Worm (Caenorhabditis elegans): ENCODE measurements around the gene srw-1.

- TF ChIP-seq tra-4 (tag; optimal IDR thresholded peaks at IDR 0.05) (no peak), pes-1 (GFP tag; IDR thresholded peaks at IDR 0.05) (no peak), ama-1 (optimal IDR thresholded peaks at IDR 0.05) (no peak), tbx-11 (GFP tag; IDR thresholded peaks at IDR 0.05) (no peak), scrt-1 (GFP tag; IDR thresholded peaks at IDR 0.05) (no peak), ceh-13 (GFP tag; optimal IDR thresholded peaks at IDR 0.05) (no peak), ceh-36 (tag; optimal IDR thresholded peaks at IDR 0.05) (no peak), B0310.2 (tag; optimal IDR thresholded peaks at IDR 0.05) (no peak), tbx-37 (GFP tag; conservative IDR thresholded peaks at IDR 0.05) (no peak), hmbx-1 (tag; optimal IDR thresholded peaks at IDR 0.05) (no peak), hnd-1 (tag; optimal IDR thresholded peaks at IDR 0.05) (no peak), flt-1 (GFP tag; IDR thresholded peaks at IDR 0.05) (no peak)
Measured at ce11 chrV:15199768-15200167, 1.7 kb downstream of the srw-1 start, which contains the start of gene Y75B12B.10.

Data from whole organism, early embryonic.